Worm (Caenorhabditis elegans) whole organism, L4/young adult: ENCODE data around the gene T04A6.2.

Experiments
- W03F9.2 ChIP-seq: fragments of 150-350 bp; optimal IDR thresholded peaks from 2 replicates; lab custom pipeline; 2014; ENCODE audit warnings: missing biosample characterization, missing genetic modification characterization
- him-1 ChIP-seq: sonication (generic microtip); optimal IDR thresholded peaks from 2 replicates; lab custom pipeline; 2016; ENCODE audit warnings: missing genotype, missing genetic modification reagents, missing genetic modification characterization, missing compliant biosample characterization

ce11 chrIII:7566098-7566497 is 48.5 kb upstream of the T04A6.2 start, which contains the start of gene ttr-32:
- TF ChIP-seq him-1 (no peak), W03F9.2 (tag; lab: Kevin White, UChicago) (no peak)
